Fruit fly (Drosophila melanogaster): ENCODE results near the gene CG18549.
A peak's percentile ranks its signal among the peaks of the same experiment; 100 is the strongest.

The CG18549 gene

DNA sequence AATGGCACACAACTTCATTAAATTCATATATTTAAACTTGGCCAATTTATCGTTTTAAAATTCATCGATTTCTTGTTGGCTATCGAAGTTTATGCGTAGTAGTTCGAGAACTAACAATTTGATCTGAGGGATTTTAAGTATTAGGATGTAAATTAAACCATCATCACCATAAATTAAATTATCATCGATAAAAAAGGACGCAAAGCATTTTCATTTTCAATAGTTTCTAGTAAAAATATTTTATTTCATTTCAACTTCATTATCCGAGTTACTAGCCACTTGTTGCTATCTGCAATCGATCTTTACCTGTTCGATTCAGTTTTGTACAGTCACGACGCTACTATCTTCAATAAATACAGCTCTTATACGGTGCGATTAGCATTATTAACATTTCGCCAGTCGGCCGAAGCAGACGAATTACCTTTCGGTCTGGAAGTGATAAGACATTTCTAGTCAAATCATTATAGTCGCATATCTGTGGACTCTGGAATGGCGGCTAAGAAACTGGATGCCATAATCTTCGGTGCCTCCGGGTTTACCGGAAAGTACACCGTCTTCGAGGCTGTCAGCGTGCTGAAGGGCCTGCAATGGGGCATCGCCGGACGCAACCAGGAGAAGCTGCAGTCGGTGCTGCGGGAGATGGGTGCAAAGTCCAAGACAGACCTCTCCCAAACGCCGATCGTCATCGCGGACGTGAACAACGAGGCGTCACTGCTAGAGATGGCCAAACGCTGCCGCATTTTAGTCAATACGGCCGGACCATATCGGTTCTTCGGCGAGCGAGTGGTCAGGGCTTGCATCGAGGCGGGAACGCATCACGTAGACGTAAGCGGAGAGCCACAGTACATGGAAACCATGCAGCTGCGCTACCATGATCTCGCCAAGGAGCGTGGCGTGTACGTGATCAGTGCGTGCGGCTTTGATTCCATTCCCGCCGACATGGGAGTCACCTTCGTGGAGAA is 42.6 kb upstream of the CG18549 start, which contains the start of gene CG5167 (continued):
- TF ChIP-seq unc-4 (GFP tag; IDR thresholded peaks at IDR 0.05; ENCODE audit: partially characterized antibody) (peak; percentile 39; the same call in 1 of the 2 replicates), CG1529 (GFP tag; optimal IDR thresholded peaks at IDR 0.05) (no peak), CG12071 (GFP tag; optimal IDR thresholded peaks at IDR 0.05) (no peak), CG12219 (GFP tag; optimal IDR thresholded peaks at IDR 0.05) (no peak), Hey (tag; optimal IDR thresholded peaks at IDR 0.05) (no peak), vnd (GFP tag; IDR thresholded peaks at IDR 0.05; ENCODE audit: partially characterized antibody) (no peak), CG32772 (GFP tag; IDR thresholded peaks at IDR 0.05) (no peak), Dbx (GFP tag; IDR thresholded peaks at IDR 0.05) (no peak), HHEX (GFP tag; optimal IDR thresholded peaks at IDR 0.05) (no peak), CG2889 (GFP tag; IDR thresholded peaks at IDR 0.05) (no peak), emc (GFP tag; optimal IDR thresholded peaks at IDR 0.05) (no peak), CG14860 (GFP tag; IDR thresholded peaks at IDR 0.05; ENCODE audit: partially characterized antibody) (no peak), CG2120 (GFP tag; optimal IDR thresholded peaks at IDR 0.05) (peak; percentile 44), oc (tag; optimal IDR thresholded peaks at IDR 0.05) (no peak), Max (GFP tag; optimal IDR thresholded peaks at IDR 0.05) (peak; percentile 43), CG31388 (GFP tag; optimal IDR thresholded peaks at IDR 0.05) (no peak), HmgZ (tag; optimal IDR thresholded peaks at IDR 0.05) (no peak), pita (GFP tag; optimal IDR thresholded peaks at IDR 0.05) (no peak), CG15073 (GFP tag; optimal IDR thresholded peaks at IDR 0.05) (no peak), dmrt99B (tag; optimal IDR thresholded peaks at IDR 0.05) (no peak), Doc2 (GFP tag; IDR thresholded peaks at IDR 0.05) (no peak), ap (GFP tag; IDR thresholded peaks at IDR 0.05) (no peak), Ets97D (GFP tag; optimal IDR thresholded peaks at IDR 0.05) (no peak), phol (tag; optimal IDR thresholded peaks at IDR 0.05) (peak; percentile 48), CG3995 (GFP tag; optimal IDR thresholded peaks at IDR 0.05) (peak; percentile 51), gro (GFP tag; optimal IDR thresholded peaks at IDR 0.05) (no peak), row (GFP tag; IDR thresholded peaks at IDR 0.05) (peak; percentile 70), tup (GFP tag; optimal IDR thresholded peaks at IDR 0.05) (no peak), CG15011 (GFP tag; optimal IDR thresholded peaks at IDR 0.05) (no peak), H2.0 (GFP tag; IDR thresholded peaks at IDR 0.05) (no peak), CG12236 (GFP tag; optimal IDR thresholded peaks at IDR 0.05) (no peak), mam (GFP tag; optimal IDR thresholded peaks at IDR 0.05) (no peak), kay (GFP tag; optimal IDR thresholded peaks at IDR 0.05) (no peak), CG34376 (GFP tag; optimal IDR thresholded peaks at IDR 0.05) (peak; percentile 76), CG4820 (GFP tag; optimal IDR thresholded peaks at IDR 0.05) (peak; percentile 99), sqz (GFP tag; optimal IDR thresholded peaks at IDR 0.05) (peak; percentile 2), CG11085 (GFP tag; IDR thresholded peaks at IDR 0.05) (no peak), CG6272 (GFP tag; IDR thresholded peaks at IDR 0.05) (no peak), disco-r (GFP tag; optimal IDR thresholded peaks at IDR 0.05) (no peak), nerfin-1 (tag; optimal IDR thresholded peaks at IDR 0.05) (peak; percentile 7), CG1233 (GFP tag; optimal IDR thresholded peaks at IDR 0.05) (no peak), CG7839 (tag; optimal IDR thresholded peaks at IDR 0.05) (peak; percentile 39), CG4617 (GFP tag; optimal IDR thresholded peaks at IDR 0.05; ENCODE audit: borderline replicate concordance) (no peak), ewg (GFP tag; optimal IDR thresholded peaks at IDR 0.05) (no peak), Spps (tag; optimal IDR thresholded peaks at IDR 0.05) (no peak), eve (GFP tag; optimal IDR thresholded peaks at IDR 0.05) (no peak), Oli (tag; optimal IDR thresholded peaks at IDR 0.05) (peak; percentile 2), caup (GFP tag; optimal IDR thresholded peaks at IDR 0.05; ENCODE audit: severe bottlenecking) (peak; percentile 6), Nf-YB (GFP tag; optimal IDR thresholded peaks at IDR 0.05) (no peak)

All from whole organism, embryonic.